Worm (Caenorhabditis elegans) whole organism, L4/young adult: ENCODE results near the gene sri-42.

Source experiments
- W03F9.2 ChIP-seq: fragments of 150-350 bp; optimal IDR thresholded peaks from 2 replicates; lab custom pipeline; 2014; ENCODE audit warnings: missing biosample characterization, missing genetic modification characterization
- dao-5 ChIP-seq: sonication (generic microtip); optimal IDR thresholded peaks from 2 replicates; lab custom pipeline; 2016; ENCODE audit warnings: missing genotype, missing genetic modification characterization, moderate library complexity, missing compliant biosample characterization
- him-1 ChIP-seq: sonication (generic microtip); optimal IDR thresholded peaks from 2 replicates; lab custom pipeline; 2016; ENCODE audit warnings: missing genotype, missing genetic modification reagents, missing genetic modification characterization, missing compliant biosample characterization

ce11 chrII:3149521-3150190 is 6.9 kb upstream of the sri-42 start, which contains the start of the genes T10D4.11 and T10D4.1:
- TF ChIP-seq him-1 (tag; lab: Kevin White, UChicago) (no peak), dao-5 (tag; lab: Kevin White, UChicago) (no peak), W03F9.2 (tag; lab: Kevin White, UChicago) (no peak)
